Worm (Caenorhabditis elegans) whole organism, young adult: ENCODE results near the gene frpr-16.

Experiments
- C06A6.2 ChIP-seq: fragments of 200-800 bp; sonication (Bioruptor generic); conservative IDR thresholded peaks from 2 replicates; pipeline ENCODE4 v1.3.6; 2022; ENCODE audit warnings: missing genetic modification characterization, missing compliant biosample characterization
- C17E4.6 ChIP-seq: fragments of 200-800 bp; sonication (Bioruptor generic); IDR thresholded peaks from 2 replicates; pipeline ENCODE4 v1.3.6; 2022; ENCODE audit warnings: missing genetic modification reagents, missing genetic modification characterization, missing compliant biosample characterization
- D2030.7 ChIP-seq: fragments of 200-800 bp; sonication (Bioruptor generic); IDR thresholded peaks from 2 replicates; pipeline ENCODE4 v1.3.6; 2022; ENCODE audit warnings: missing genetic modification reagents, missing genetic modification characterization, missing compliant biosample characterization
- F22D6.2 ChIP-seq: sonication (generic microtip); optimal IDR thresholded peaks from 2 replicates; lab custom pipeline; 2016; ENCODE audit warnings: mild to moderate bottlenecking, missing genetic modification characterization, missing compliant biosample characterization
- F33H1.4 ChIP-seq: fragments of 200-800 bp; sonication (Bioruptor generic); IDR thresholded peaks from 2 replicates; pipeline ENCODE4 v1.3.6; 2022; ENCODE audit warnings: missing genetic modification reagents, missing genetic modification characterization, missing compliant biosample characterization
- F49E8.2 ChIP-seq: sonication (generic microtip); optimal IDR thresholded peaks from 3 replicates; lab custom pipeline; 2017; ENCODE audit warnings: missing genetic modification characterization, mild to moderate bottlenecking, missing compliant biosample characterization, antibody characterized with exemption, moderate library complexity; ENCODE audit not compliant: insufficient read depth
- F57A8.1 ChIP-seq: fragments of 200-800 bp; sonication (Bioruptor generic); optimal IDR thresholded peaks from 2 replicates; lab custom pipeline; 2018; ENCODE audit warnings: mild to moderate bottlenecking, missing genetic modification characterization, moderate library complexity, missing compliant biosample characterization
- K11D2.4 ChIP-seq: fragments of 200-800 bp; sonication (Bioruptor generic); IDR thresholded peaks from 2 replicates; pipeline ENCODE4 v1.3.6; 2022; ENCODE audit warnings: missing genetic modification reagents, missing genetic modification characterization, missing compliant biosample characterization
- K12H6.12 ChIP-seq: fragments of 200-800 bp; sonication (Bioruptor generic); optimal IDR thresholded peaks from 2 replicates; lab custom pipeline; 2018; ENCODE audit warnings: mild to moderate bottlenecking, missing genetic modification characterization, missing compliant biosample characterization
- T07F8.4 ChIP-seq: sonication (generic microtip); optimal IDR thresholded peaks from 2 replicates; lab custom pipeline; 2016; ENCODE audit warnings: mild to moderate bottlenecking, missing genetic modification characterization, moderate library complexity, missing compliant biosample characterization
- Y56A3A.18 ChIP-seq: fragments of 200-800 bp; sonication (Bioruptor generic); IDR thresholded peaks from 2 replicates; pipeline ENCODE4 v1.3.6; 2022; ENCODE audit warnings: missing genetic modification reagents, missing genetic modification characterization, missing compliant biosample characterization
- Y79H2A.3 ChIP-seq: fragments of 200-800 bp; sonication (Bioruptor generic); conservative IDR thresholded peaks from 2 replicates; pipeline ENCODE4 v1.3.6; 2022; ENCODE audit warnings: missing genetic modification reagents, missing genetic modification characterization, missing compliant biosample characterization
- ZK185.1 ChIP-seq: sonication (generic microtip); optimal IDR thresholded peaks from 2 replicates; lab custom pipeline; 2016; ENCODE audit warnings: mild to moderate bottlenecking, missing genetic modification characterization, missing compliant biosample characterization; ENCODE audit not compliant: poor library complexity, severe bottlenecking
- akir-1 ChIP-seq: fragments of 200-800 bp; sonication (Bioruptor generic); optimal IDR thresholded peaks from 2 replicates; lab custom pipeline; 2018; ENCODE audit warnings: mild to moderate bottlenecking, missing genetic modification characterization, moderate library complexity, missing compliant biosample characterization
- aptf-3 ChIP-seq: fragments of 200-800 bp; sonication (Bioruptor generic); IDR thresholded peaks from 2 replicates; pipeline ENCODE4 v1.3.6; 2022; ENCODE audit warnings: missing genetic modification characterization, missing compliant biosample characterization
- atf-7 ChIP-seq: sonication (generic microtip); optimal IDR thresholded peaks from 2 replicates; lab custom pipeline; 2017; ENCODE audit warnings: mild to moderate bottlenecking, missing genetic modification characterization, missing compliant biosample characterization
- athp-1 ChIP-seq: sonication (generic microtip); optimal IDR thresholded peaks from 2 replicates; lab custom pipeline; 2017; ENCODE audit warnings: mild to moderate bottlenecking, missing genetic modification characterization, missing compliant biosample characterization
- attf-3 ChIP-seq: fragments of 200-800 bp; sonication (Bioruptor generic); conservative IDR thresholded peaks from 2 replicates; pipeline ENCODE4 v1.3.6; 2022; ENCODE audit warnings: missing genetic modification reagents, missing genetic modification characterization, missing compliant biosample characterization
- bed-2 ChIP-seq: fragments of 200-800 bp; sonication (Bioruptor generic); IDR thresholded peaks from 2 replicates; pipeline ENCODE4 v1.3.6; 2022; ENCODE audit warnings: missing genetic modification reagents, missing genetic modification characterization, missing compliant biosample characterization
- ceh-100 ChIP-seq: fragments of 200-800 bp; sonication (Bioruptor generic); IDR thresholded peaks from 2 replicates; pipeline ENCODE4 v1.3.6; 2022; ENCODE audit warnings: missing genetic modification reagents, missing genetic modification characterization, missing compliant biosample characterization
- ceh-27 ChIP-seq: fragments of 200-800 bp; sonication (Bioruptor generic); optimal IDR thresholded peaks from 2 replicates; lab custom pipeline; 2018; ENCODE audit warnings: mild to moderate bottlenecking, missing genetic modification characterization, moderate library complexity, missing compliant biosample characterization
- dpl-1 ChIP-seq: fragments of 150-350 bp; optimal IDR thresholded peaks from 2 replicates; lab custom pipeline; 2014; ENCODE audit warnings: missing biosample characterization, missing genetic modification reagents, missing genetic modification characterization
- egl-44 ChIP-seq: fragments of 200-800 bp; sonication (Bioruptor generic); IDR thresholded peaks from 2 replicates; pipeline ENCODE4 v1.3.6; 2022; ENCODE audit warnings: missing genetic modification reagents, missing genetic modification characterization, missing compliant biosample characterization
- egrh-3 ChIP-seq: fragments of 200-800 bp; sonication (Bioruptor generic); IDR thresholded peaks from 2 replicates; pipeline ENCODE4 v1.3.6; 2022; ENCODE audit warnings: missing genetic modification reagents, missing genetic modification characterization, missing compliant biosample characterization
- ets-4 ChIP-seq: fragments of 200-800 bp; sonication (Bioruptor generic); optimal IDR thresholded peaks from 2 replicates; lab custom pipeline; 2018; ENCODE audit warnings: mild to moderate bottlenecking, missing genetic modification characterization, missing compliant biosample characterization
- him-1 ChIP-seq: sonication (generic microtip); optimal IDR thresholded peaks from 2 replicates; lab custom pipeline; 2016; ENCODE audit warnings: missing genotype, missing genetic modification reagents, missing genetic modification characterization, missing compliant biosample characterization
- hlh-26 ChIP-seq: fragments of 200-800 bp; sonication (Bioruptor generic); conservative IDR thresholded peaks from 2 replicates; pipeline ENCODE4 v1.3.6; 2022; ENCODE audit warnings: missing genetic modification reagents, missing genetic modification characterization, missing compliant biosample characterization
- hmg-1.2 ChIP-seq: fragments of 200-800 bp; sonication (Bioruptor generic); IDR thresholded peaks from 2 replicates; pipeline ENCODE4 v1.3.6; 2022; ENCODE audit warnings: missing genetic modification reagents, missing genetic modification characterization, missing compliant biosample characterization
- hmg-20 ChIP-seq: fragments of 200-800 bp; sonication (Bioruptor generic); IDR thresholded peaks from 2 replicates; pipeline ENCODE4 v1.3.6; 2022; ENCODE audit warnings: missing genetic modification reagents, missing genetic modification characterization, missing compliant biosample characterization
- let-607 ChIP-seq, 2 experiments: fragments of 200-800 bp in 1 of 2; sonication (Bioruptor generic) in 1 of 2; sonication (generic microtip) in 1 of 2; optimal IDR thresholded peaks; 2 replicates each; lab custom pipeline; 2016 to 2018; ENCODE audit warnings: mild to moderate bottlenecking in 2 of 2, missing compliant biosample characterization in 2 of 2, missing genetic modification characterization in 2 of 2, moderate library complexity in 2 of 2, missing genotype in 1 of 2
- lin-40 ChIP-seq: sonication (generic microtip); optimal IDR thresholded peaks from 2 replicates; lab custom pipeline; 2016; ENCODE audit warnings: missing genetic modification characterization, mild to moderate bottlenecking, missing compliant biosample characterization, missing genotype, missing genetic modification reagents
- lir-1 ChIP-seq: fragments of 200-800 bp; sonication (Bioruptor generic); conservative IDR thresholded peaks from 2 replicates; pipeline ENCODE4 v1.3.6; 2022; ENCODE audit warnings: missing genetic modification reagents, missing genetic modification characterization, missing compliant biosample characterization
- lsl-1 ChIP-seq: fragments of 200-800 bp; sonication (Bioruptor generic); optimal IDR thresholded peaks from 2 replicates; lab custom pipeline; 2018; ENCODE audit warnings: mild to moderate bottlenecking, missing genetic modification characterization, moderate library complexity, missing compliant biosample characterization
- lsy-27 ChIP-seq: sonication (generic microtip); optimal IDR thresholded peaks from 2 replicates; lab custom pipeline; 2017; ENCODE audit warnings: missing genetic modification characterization, mild to moderate bottlenecking, missing compliant biosample characterization, antibody characterized with exemption, missing genotype, borderline replicate concordance; ENCODE audit not compliant: insufficient read depth
- madf-10 ChIP-seq: sonication (generic microtip); optimal IDR thresholded peaks from 2 replicates; lab custom pipeline; 2016; ENCODE audit warnings: mild to moderate bottlenecking, missing genetic modification characterization, missing compliant biosample characterization
- madf-6 ChIP-seq: fragments of 200-800 bp; sonication (Bioruptor generic); IDR thresholded peaks from 2 replicates; pipeline ENCODE4 v1.3.6; 2022; ENCODE audit warnings: missing genetic modification reagents, missing genetic modification characterization, missing compliant biosample characterization
- pbrm-1 ChIP-seq: fragments of 200-800 bp; sonication (Bioruptor generic); IDR thresholded peaks from 2 replicates; pipeline ENCODE4 v1.3.6; 2022; ENCODE audit warnings: missing genetic modification reagents, missing genetic modification characterization, missing compliant biosample characterization
- rcor-1 ChIP-seq: fragments of 200-800 bp; sonication (Bioruptor generic); IDR thresholded peaks from 2 replicates; pipeline ENCODE4 v1.3.6; 2022; ENCODE audit warnings: missing genetic modification reagents, missing genetic modification characterization, missing compliant biosample characterization
- rec-8 ChIP-seq, 2 experiments: sonication (generic microtip); optimal IDR thresholded peaks; 2 replicates each; lab custom pipeline; 2016; ENCODE audit warnings: mild to moderate bottlenecking in 2 of 2, missing genetic modification characterization in 2 of 2, missing genetic modification reagents in 2 of 2, missing genotype in 2 of 2, missing biosample characterization in 1 of 2, missing compliant biosample characterization in 1 of 2, moderate library complexity in 1 of 2
- snpc-1.3 ChIP-seq: sonication (generic microtip); optimal IDR thresholded peaks from 2 replicates; lab custom pipeline; 2017; ENCODE audit warnings: missing genetic modification characterization, mild to moderate bottlenecking, missing compliant biosample characterization, antibody characterized with exemption, moderate library complexity, missing genotype, missing genetic modification reagents; ENCODE audit not compliant: insufficient read depth
- snpc-3.4 ChIP-seq: sonication (generic microtip); optimal IDR thresholded peaks from 2 replicates; lab custom pipeline; 2017; ENCODE audit warnings: missing genetic modification characterization, mild to moderate bottlenecking, missing compliant biosample characterization, antibody characterized with exemption, moderate library complexity, missing genotype, missing genetic modification reagents
- sptf-2 ChIP-seq: fragments of 200-800 bp; sonication (Bioruptor generic); optimal IDR thresholded peaks from 2 replicates; lab custom pipeline; 2018; ENCODE audit warnings: mild to moderate bottlenecking, missing genetic modification characterization, missing compliant biosample characterization
- unc-130 ChIP-seq: sonication (generic microtip); optimal IDR thresholded peaks from 2 replicates; lab custom pipeline; 2016; ENCODE audit warnings: missing genetic modification reagents, missing genetic modification characterization, missing compliant biosample characterization
- unc-62 ChIP-seq: fragments of 150-350 bp; optimal IDR thresholded peaks from 2 replicates; lab custom pipeline; 2014; ENCODE audit warnings: missing biosample characterization, missing genetic modification reagents, missing genetic modification characterization
- ztf-22 ChIP-seq: fragments of 200-800 bp; sonication (Bioruptor generic); optimal IDR thresholded peaks from 2 replicates; lab custom pipeline; 2018; ENCODE audit warnings: mild to moderate bottlenecking, missing genetic modification characterization, moderate library complexity, missing compliant biosample characterization
- ztf-28 ChIP-seq: fragments of 200-800 bp; sonication (Bioruptor generic); IDR thresholded peaks from 2 replicates; pipeline ENCODE4 v1.3.6; 2022; ENCODE audit warnings: missing genetic modification reagents, missing genetic modification characterization, missing compliant biosample characterization

Gene frpr-16

ce11 chrII:6061495-6061894, 30.5 kb upstream of the frpr-16 start:
- TF ChIP-seq F49E8.2 (tag; lab: Kevin White, UChicago): no peak
- peak; percentile 48; the same call in 1 of the 2 replicates for TF ChIP-seq hmg-20 (GFP tag; lab: Robert Waterston, UW)
- no peak for TF ChIP-seq akir-1
- TF ChIP-seq him-1 (tag; lab: Kevin White, UChicago): peak; percentile 62
- no peak for TF ChIP-seq sptf-2
- TF ChIP-seq unc-62: no peak
- TF ChIP-seq K11D2.4 (GFP tag; lab: Robert Waterston, UW): 0 out of 2 replicates have a peak, but pooled peaks have one; percentile 18
- peak; percentile 75 for TF ChIP-seq madf-6 (GFP tag; lab: Robert Waterston, UW)
- TF ChIP-seq bed-2: peak; percentile 53; the same call in 1 of the 2 replicates
- TF ChIP-seq let-607 (tag; optimal IDR thresholded peaks at IDR 0.05; lab: Kevin White, UChicago): peak in 1 of 2 experiments; percentile 72
- TF ChIP-seq dpl-1 (GFP tag; lab: Kevin White, UChicago): peak; percentile 64
- TF ChIP-seq lin-40: no peak
- peak; percentile 56 for TF ChIP-seq F22D6.2 (tag; lab: Kevin White, UChicago)
- TF ChIP-seq Y56A3A.18 (GFP tag; lab: Robert Waterston, UW): no peak
- no peak for TF ChIP-seq ztf-22 (GFP tag; lab: Kevin White, UChicago)
- peak; percentile 23 for TF ChIP-seq snpc-3.4 (tag; lab: Kevin White, UChicago)
- no peak for TF ChIP-seq egrh-3 (GFP tag; lab: Robert Waterston, UW)
- peak; percentile 62 for TF ChIP-seq ceh-100 (GFP tag; lab: Robert Waterston, UW)
- TF ChIP-seq ets-4: no peak
- TF ChIP-seq Y79H2A.3 (GFP tag; lab: Robert Waterston, UW): no peak
- no peak for TF ChIP-seq aptf-3 (GFP tag; lab: Robert Waterston, UW)
- TF ChIP-seq ztf-28 (GFP tag; lab: Robert Waterston, UW): 0 out of 2 replicates have a peak, but pooled peaks have one; percentile 11
- no peak for TF ChIP-seq C06A6.2 (GFP tag; lab: Robert Waterston, UW)
- peak; percentile 42 for TF ChIP-seq F33H1.4 (GFP tag; lab: Robert Waterston, UW)
- TF ChIP-seq atf-7 (tag; lab: Kevin White, UChicago): no peak
- no peak for TF ChIP-seq T07F8.4 (tag; lab: Kevin White, UChicago)
- peak; percentile 25; the same call in 1 of the 2 replicates for TF ChIP-seq rcor-1
- peak; percentile 29; the same call in 1 of the 2 replicates for TF ChIP-seq hmg-1.2 (GFP tag; lab: Robert Waterston, UW)
- peak; percentile 69 for TF ChIP-seq unc-130
- TF ChIP-seq pbrm-1: 0 out of 2 replicates have a peak, but pooled peaks have one; percentile 41
- TF ChIP-seq hlh-26 (GFP tag; lab: Robert Waterston, UW): no peak
- TF ChIP-seq lsy-27: no peak
- peak; percentile 40; the same call in 1 of the 2 replicates for TF ChIP-seq D2030.7 (GFP tag; lab: Robert Waterston, UW)
- TF ChIP-seq rec-8 (tag; optimal IDR thresholded peaks at IDR 0.05; lab: Kevin White, UChicago): peak in 1 of 2 experiments; percentile 56
- peak; percentile 73 for TF ChIP-seq ceh-27 (GFP tag; lab: Kevin White, UChicago)
- 0 out of 2 replicates have a peak, but pooled peaks have one; percentile 25 for TF ChIP-seq attf-3 (GFP tag; lab: Robert Waterston, UW)
- peak; percentile 9 for TF ChIP-seq snpc-1.3
- no peak for TF ChIP-seq F57A8.1 (GFP tag; lab: Kevin White, UChicago)
- no peak for TF ChIP-seq C17E4.6 (GFP tag; lab: Robert Waterston, UW)
- TF ChIP-seq athp-1 (tag; lab: Kevin White, UChicago): peak; percentile 4
- TF ChIP-seq lir-1 (GFP tag; lab: Robert Waterston, UW): peak; percentile 59; the same call in 1 of the 2 replicates
- TF ChIP-seq egl-44 (GFP tag; lab: Robert Waterston, UW): no peak
- TF ChIP-seq ZK185.1 (tag; lab: Kevin White, UChicago): peak; percentile 91
- TF ChIP-seq lsl-1 (GFP tag; lab: Kevin White, UChicago): peak; percentile 24
- peak; percentile 68 for TF ChIP-seq madf-10 (tag; lab: Kevin White, UChicago)
- TF ChIP-seq K12H6.12: peak; percentile 41
